Fruit fly (Drosophila melanogaster) whole organism, embryonic: Measurements from ENCODE around the gene corto.

Experiments used
- ATbp ChIP-seq: fragments of 200-800 bp; sonication (Bioruptor generic); optimal IDR thresholded peaks from 2 replicates; lab custom pipeline; 2017; ENCODE audit warnings: missing biosample characterization, mild to moderate bottlenecking, missing genetic modification characterization, missing genetic modification reagents
- BtbVII ChIP-seq: fragments of 200-800 bp; sonication (Bioruptor generic); optimal IDR thresholded peaks from 3 replicates; lab custom pipeline; 2017; ENCODE audit warnings: missing biosample characterization, mild to moderate bottlenecking, missing genetic modification characterization
- CG10209 ChIP-seq: fragments of 200-800 bp; sonication (Bioruptor generic); optimal IDR thresholded peaks from 3 replicates; lab custom pipeline; 2017; ENCODE audit warnings: missing biosample characterization, mild to moderate bottlenecking, missing genetic modification characterization, missing genetic modification reagents
- CG10321 ChIP-seq: fragments of 200-800 bp; sonication (Bioruptor generic); IDR thresholded peaks from 2 replicates; pipeline ENCODE4 v1.3.6; 2022; ENCODE audit warnings: missing biosample characterization, missing genetic modification characterization
- CG10543 ChIP-seq: fragments of 200-800 bp; sonication (Bioruptor generic); optimal IDR thresholded peaks from 3 replicates; lab custom pipeline; 2017; ENCODE audit warnings: missing biosample characterization, mild to moderate bottlenecking, missing genetic modification characterization, moderate library complexity
- CG11723 ChIP-seq: fragments of 200-800 bp; sonication (Bioruptor generic); optimal IDR thresholded peaks from 2 replicates; lab custom pipeline; 2017; ENCODE audit warnings: missing biosample characterization, mild to moderate bottlenecking, missing genetic modification characterization
- CG12769 ChIP-seq: fragments of 200-800 bp; sonication (Bioruptor generic); optimal IDR thresholded peaks from 2 replicates; lab custom pipeline; 2019; ENCODE audit warnings: missing biosample characterization, mild to moderate bottlenecking, missing genetic modification characterization, moderate library complexity
- CG15479 ChIP-seq: fragments of 200-800 bp; sonication (Bioruptor generic); optimal IDR thresholded peaks from 3 replicates; lab custom pipeline; 2019; ENCODE audit warnings: missing biosample characterization, mild to moderate bottlenecking, missing genetic modification characterization, moderate library complexity
- CG17385 ChIP-seq: fragments of 200-800 bp; sonication (Bioruptor generic); optimal IDR thresholded peaks from 3 replicates; lab custom pipeline; 2018; ENCODE audit warnings: missing biosample characterization, mild to moderate bottlenecking, missing genetic modification characterization
- CG17568 ChIP-seq: fragments of 200-800 bp; sonication (Bioruptor generic); optimal IDR thresholded peaks from 2 replicates; lab custom pipeline; 2018; ENCODE audit warnings: missing biosample characterization, mild to moderate bottlenecking, missing genetic modification characterization, moderate library complexity
- CG2116 ChIP-seq: fragments of 200-800 bp; sonication (Bioruptor generic); optimal IDR thresholded peaks from 3 replicates; lab custom pipeline; 2018; ENCODE audit warnings: missing biosample characterization, mild to moderate bottlenecking, missing genetic modification characterization
- CG2199 ChIP-seq: fragments of 200-800 bp; sonication (Bioruptor generic); IDR thresholded peaks from 3 replicates; pipeline ENCODE4 v1.3.6; 2022; ENCODE audit warnings: missing biosample characterization, missing genetic modification characterization
- CG7928 ChIP-seq: fragments of 200-800 bp; sonication (Bioruptor generic); optimal IDR thresholded peaks from 2 replicates; lab custom pipeline; 2017; ENCODE audit warnings: missing biosample characterization, mild to moderate bottlenecking, missing genetic modification characterization
- CG7987 ChIP-seq: fragments of 200-800 bp; sonication (Bioruptor generic); optimal IDR thresholded peaks from 2 replicates; lab custom pipeline; 2018; ENCODE audit warnings: missing biosample characterization, mild to moderate bottlenecking, missing genetic modification characterization, moderate library complexity
- CG8290 ChIP-seq, 3 experiments: fragments of 200-800 bp; sonication (Bioruptor generic); optimal IDR thresholded peaks; 2 replicates each; lab custom pipeline; 2016 to 2019; ENCODE audit warnings: missing biosample characterization in 3 of 3, missing genetic modification characterization in 3 of 3, mild to moderate bottlenecking in 2 of 3, moderate library complexity in 1 of 3
- CG9437 ChIP-seq: fragments of 200-800 bp; sonication (Bioruptor generic); optimal IDR thresholded peaks from 2 replicates; lab custom pipeline; 2018; ENCODE audit warnings: missing biosample characterization, mild to moderate bottlenecking, missing genetic modification characterization
- CoRest ChIP-seq: fragments of 200-800 bp; sonication (Bioruptor generic); optimal IDR thresholded peaks from 3 replicates; lab custom pipeline; 2018; ENCODE audit warnings: missing biosample characterization, mild to moderate bottlenecking, missing genetic modification characterization, moderate library complexity
- Ets65A ChIP-seq: fragments of 200-800 bp; sonication (Bioruptor generic); peaks from one replicate; lab custom pipeline; 2016; ENCODE audit warnings: missing biosample characterization, missing genetic modification characterization
- Kr ChIP-seq: fragments of 200-800 bp; sonication (Bioruptor generic); optimal IDR thresholded peaks from 2 replicates; lab custom pipeline; 2017; ENCODE audit warnings: missing biosample characterization, mild to moderate bottlenecking, missing genetic modification characterization
- Med ChIP-seq: fragments of 200-800 bp; sonication (Bioruptor generic); peaks from one replicate; lab custom pipeline; 2016; ENCODE audit warnings: missing biosample characterization, missing genetic modification characterization, mild to moderate bottlenecking, inconsistent platforms, moderate library complexity
- Meics ChIP-seq: fragments of 200-800 bp; sonication (Bioruptor generic); optimal IDR thresholded peaks from 2 replicates; lab custom pipeline; 2017; ENCODE audit warnings: missing biosample characterization, mild to moderate bottlenecking, missing genetic modification characterization
- Nf-YC ChIP-seq: fragments of 200-800 bp; optimal IDR thresholded peaks from 3 replicates; lab custom pipeline; 2019; ENCODE audit warnings: missing biosample characterization, mild to moderate bottlenecking, missing genetic modification characterization, moderate library complexity
- Pdp1 ChIP-seq, 2 experiments: fragments of 200-800 bp; sonication (Bioruptor generic); optimal IDR thresholded peaks; 3 replicates each; lab custom pipeline; 2016; ENCODE audit warnings: missing biosample characterization in 2 of 2, missing genetic modification characterization in 2 of 2, mild to moderate bottlenecking in 1 of 2, moderate library complexity in 1 of 2
- Sox100B ChIP-seq: fragments of 200-800 bp; sonication (Bioruptor generic); optimal IDR thresholded peaks from 3 replicates; lab custom pipeline; 2018; ENCODE audit warnings: missing biosample characterization, mild to moderate bottlenecking, missing genetic modification characterization
- Vsx1 ChIP-seq: fragments of 200-800 bp; sonication (Bioruptor generic); optimal IDR thresholded peaks from 2 replicates; lab custom pipeline; 2017; ENCODE audit warnings: missing biosample characterization, mild to moderate bottlenecking, missing genetic modification characterization, missing genetic modification reagents
- Xrp1 ChIP-seq: fragments of 200-800 bp; sonication (Bioruptor generic); IDR thresholded peaks from 2 replicates; pipeline ENCODE4 v1.3.6; 2022; ENCODE audit warnings: missing biosample characterization, missing genetic modification characterization
- bigmax ChIP-seq: fragments of 200-800 bp; sonication (Bioruptor generic); optimal IDR thresholded peaks from 2 replicates; lab custom pipeline; 2018; ENCODE audit warnings: missing biosample characterization, mild to moderate bottlenecking, missing genetic modification characterization
- cg ChIP-seq: fragments of 200-800 bp; sonication (Bioruptor generic); optimal IDR thresholded peaks from 3 replicates; lab custom pipeline; 2019; ENCODE audit warnings: missing biosample characterization, mild to moderate bottlenecking, missing genetic modification characterization, moderate library complexity
- da ChIP-seq: fragments of 200-800 bp; sonication (Bioruptor generic); optimal IDR thresholded peaks from 2 replicates; lab custom pipeline; 2016; ENCODE audit warnings: missing biosample characterization, missing genetic modification characterization
- dmrt11E ChIP-seq: fragments of 200-800 bp; sonication (Bioruptor generic); optimal IDR thresholded peaks from 3 replicates; lab custom pipeline; 2018; ENCODE audit warnings: missing biosample characterization, mild to moderate bottlenecking, missing genetic modification characterization, moderate library complexity
- fd102C ChIP-seq: fragments of 200-800 bp; sonication (Bioruptor generic); optimal IDR thresholded peaks from 2 replicates; lab custom pipeline; 2018; ENCODE audit warnings: missing biosample characterization, mild to moderate bottlenecking, missing genetic modification characterization, moderate library complexity
- gem ChIP-seq: fragments of 200-800 bp; sonication (Bioruptor generic); optimal IDR thresholded peaks from 2 replicates; lab custom pipeline; 2019; ENCODE audit warnings: missing biosample characterization, mild to moderate bottlenecking, missing genetic modification characterization, moderate library complexity
- ind ChIP-seq: fragments of 200-800 bp; sonication (Bioruptor generic); optimal IDR thresholded peaks from 3 replicates; lab custom pipeline; 2016; ENCODE audit warnings: missing biosample characterization, missing genetic modification characterization
- lmd ChIP-seq: fragments of 200-800 bp; sonication (Bioruptor generic); IDR thresholded peaks from 2 replicates; pipeline ENCODE4 v1.3.6; 2022; ENCODE audit warnings: missing biosample characterization, missing genetic modification characterization
- lola ChIP-seq, 3 experiments: fragments of >200 bp in 2 of 3; fragments of 200-800 bp in 1 of 3; sonication (Bioruptor generic) in 1 of 3; optimal IDR thresholded peaks; 2 replicates each; lab custom pipeline; 2017 to 2019; ENCODE audit warnings: missing biosample characterization in 3 of 3, missing genetic modification characterization in 3 of 3, mild to moderate bottlenecking in 1 of 3, moderate library complexity in 1 of 3
- nerfin-1 ChIP-seq: fragments of 200-800 bp; sonication (Bioruptor generic); optimal IDR thresholded peaks from 3 replicates; lab custom pipeline; 2019; ENCODE audit warnings: missing biosample characterization, mild to moderate bottlenecking, missing genetic modification characterization, moderate library complexity
- phol ChIP-seq: fragments of 200-800 bp; sonication (Bioruptor generic); optimal IDR thresholded peaks from 3 replicates; lab custom pipeline; 2018; ENCODE audit warnings: missing biosample characterization, mild to moderate bottlenecking, missing genetic modification characterization, moderate library complexity
- tna ChIP-seq: fragments of 200-800 bp; sonication (Bioruptor generic); IDR thresholded peaks from 2 replicates; pipeline ENCODE4 v1.3.6; 2022; ENCODE audit warnings: missing biosample characterization, missing genetic modification characterization; ENCODE audit not compliant: partially characterized antibody
- z ChIP-seq: fragments of 200-800 bp; sonication (Bioruptor generic); IDR thresholded peaks from 3 replicates; pipeline ENCODE4 v1.3.6; 2022; ENCODE audit warnings: missing biosample characterization, missing genetic modification characterization
- zfh1 ChIP-seq: fragments of 200-800 bp; sonication (Bioruptor generic); IDR thresholded peaks from 3 replicates; pipeline ENCODE4 v1.3.6; 2022; ENCODE audit warnings: missing biosample characterization, missing genetic modification characterization

The corto gene

dm6 chr3R:5106917-5107316 lies 20.0 kb upstream of the corto start (continued):
- no peak for TF ChIP-seq CG8290 (GFP tag; optimal IDR thresholded peaks at IDR 0.05; lab: Kevin White, UChicago)
- TF ChIP-seq CG8290 (tag; optimal IDR thresholded peaks at IDR 0.05; lab: Kevin White, UChicago) = peak in 1 of 2 experiments; percentile 69
- peak; percentile 43 for TF ChIP-seq cg (GFP tag; lab: Kevin White, UChicago)
- peak; percentile 24 for TF ChIP-seq dmrt11E (tag; lab: Kevin White, UChicago)
- TF ChIP-seq ATbp (GFP tag; lab: Kevin White, UChicago) = peak; percentile 4
- peak; percentile 49 for TF ChIP-seq CG12769 (tag; lab: Kevin White, UChicago)
- no peak for TF ChIP-seq CG2116 (GFP tag; lab: Kevin White, UChicago)
- TF ChIP-seq Meics (GFP tag; lab: Kevin White, UChicago) = peak; percentile 7
- TF ChIP-seq zfh1 (GFP tag; lab: Robert Waterston, UW) = peak; percentile 36; the same call in 1 of the 3 replicates
- peak; percentile 5 for TF ChIP-seq CG10209 (GFP tag; lab: Kevin White, UChicago)
- no peak for TF ChIP-seq CG9437
- TF ChIP-seq CG17568 (GFP tag; lab: Kevin White, UChicago) = peak; percentile 60
- TF ChIP-seq lmd = no peak
- TF ChIP-seq CG10321 (GFP tag; lab: Robert Waterston, UW) = no peak
- TF ChIP-seq Med (GFP tag; lab: Kevin White, UChicago) = peak; percentile 78
- TF ChIP-seq phol (tag; lab: Kevin White, UChicago) = no peak
- peak; percentile 25 for TF ChIP-seq da (GFP tag; lab: Kevin White, UChicago)
- 0 out of 2 replicates have a peak, but pooled peaks have one; percentile 33 for TF ChIP-seq Xrp1 (GFP tag; lab: Robert Waterston, UW)
- no peak for TF ChIP-seq Nf-YC (tag; lab: Kevin White, UChicago)
- peak; percentile 22 for TF ChIP-seq CG17385 (GFP tag; lab: Kevin White, UChicago)
- TF ChIP-seq z (GFP tag; lab: Robert Waterston, UW) = 0 out of 3 replicates have a peak, but pooled peaks have one; percentile 26
- TF ChIP-seq CG7987 (GFP tag; lab: Kevin White, UChicago) = peak; percentile 10
- peak; percentile 51 for TF ChIP-seq Kr
- peak; percentile 10 for TF ChIP-seq CG11723 (GFP tag; lab: Kevin White, UChicago)
- TF ChIP-seq gem = peak; percentile 13
- TF ChIP-seq nerfin-1 (tag; lab: Kevin White, UChicago) = peak; percentile 9
- TF ChIP-seq BtbVII = peak; percentile 11
- TF ChIP-seq bigmax (GFP tag; lab: Kevin White, UChicago) = no peak
- TF ChIP-seq Vsx1 (GFP tag; lab: Kevin White, UChicago) = peak; percentile 27
- peak; percentile 41; the same call in 1 of the 3 replicates for TF ChIP-seq CG2199 (GFP tag; lab: Robert Waterston, UW)
- TF ChIP-seq Ets65A (GFP tag; lab: Kevin White, UChicago) = peak; percentile 0
- TF ChIP-seq ind = no peak
- TF ChIP-seq CoRest (tag; lab: Kevin White, UChicago) = peak; percentile 2
- peak; percentile 56 for TF ChIP-seq CG15479 (GFP tag; lab: Kevin White, UChicago)
- peak; percentile 11 for TF ChIP-seq CG10543 (GFP tag; lab: Kevin White, UChicago)
- TF ChIP-seq tna (GFP tag; lab: Robert Waterston, UW) = no peak
- TF ChIP-seq CG7928 (GFP tag; lab: Kevin White, UChicago) = no peak
- TF ChIP-seq Sox100B (GFP tag; lab: Kevin White, UChicago) = peak; percentile 14
- peak; percentile 13 for TF ChIP-seq fd102C
- TF ChIP-seq lola (GFP tag; optimal IDR thresholded peaks at IDR 0.05; lab: Kevin White, UChicago) = peak in 1 of 3 experiments; percentile 3
- TF ChIP-seq Pdp1 (GFP tag; optimal IDR thresholded peaks at IDR 0.05; lab: Kevin White, UChicago) = peak in 1 of 2 experiments; percentile 2
